Fruit fly (Drosophila melanogaster): ENCODE measurements around the gene mtg.

The mtg gene

dm6 chr3R:8207276-8207654 is 43.0 kb upstream of the mtg start:
- no peak for TF ChIP-seq CG16863 (GFP tag; optimal IDR thresholded peaks at IDR 0.05)
- TF ChIP-seq CG12299 (tag; optimal IDR thresholded peaks at IDR 0.05) = no peak
- TF ChIP-seq CG2120 (GFP tag; optimal IDR thresholded peaks at IDR 0.05) = no peak
- TF ChIP-seq Lim3 (GFP tag; IDR thresholded peaks at IDR 0.05) = peak; percentile 60; the same call in 1 of the 2 replicates
- no peak for TF ChIP-seq seq (GFP tag; IDR thresholded peaks at IDR 0.05)
- no peak for TF ChIP-seq fu2 (GFP tag; optimal IDR thresholded peaks at IDR 0.05)
- no peak for TF ChIP-seq CG10267 (tag; optimal IDR thresholded peaks at IDR 0.05)
- no peak for TF ChIP-seq lab (GFP tag; optimal IDR thresholded peaks at IDR 0.05)
- peak; percentile 99 for TF ChIP-seq grn (GFP tag; optimal IDR thresholded peaks at IDR 0.05)
- no peak for TF ChIP-seq CG12942 (GFP tag; optimal IDR thresholded peaks at IDR 0.05)
- TF ChIP-seq sc (optimal IDR thresholded peaks at IDR 0.05) = no peak
- no peak for TF ChIP-seq sc (GFP tag; optimal IDR thresholded peaks at IDR 0.05)
- TF ChIP-seq stc (GFP tag; IDR thresholded peaks at IDR 0.05) = no peak
- no peak for TF ChIP-seq CG10366 (GFP tag; IDR thresholded peaks at IDR 0.05)
- peak; percentile 38 for TF ChIP-seq sqz (GFP tag; optimal IDR thresholded peaks at IDR 0.05)
- TF ChIP-seq CG32767 (GFP tag; IDR thresholded peaks at IDR 0.05) = 0 out of 2 replicates have a peak, but pooled peaks have one; percentile 1
- no peak for TF ChIP-seq onecut (GFP tag; IDR thresholded peaks at IDR 0.05)
- TF ChIP-seq MBD-R2 (GFP tag; IDR thresholded peaks at IDR 0.05) = no peak
- TF ChIP-seq Dll (GFP tag; IDR thresholded peaks at IDR 0.05; ENCODE audit: partially characterized antibody) = no peak
- TF ChIP-seq CG9727 (GFP tag; optimal IDR thresholded peaks at IDR 0.05) = no peak
- no peak for TF ChIP-seq Hr3 (GFP tag; optimal IDR thresholded peaks at IDR 0.05)
- TF ChIP-seq abd-A (tag; optimal IDR thresholded peaks at IDR 0.05) = no peak
- TF ChIP-seq CG18619 (GFP tag; optimal IDR thresholded peaks at IDR 0.05) = no peak
- TF ChIP-seq gt (GFP tag; IDR thresholded peaks at IDR 0.05) = no peak
- peak; percentile 91 for TF ChIP-seq sens-2 (GFP tag; IDR thresholded peaks at IDR 0.05)
- no peak for TF ChIP-seq CG34224 (GFP tag; IDR thresholded peaks at IDR 0.05; ENCODE audit: partially characterized antibody)
- TF ChIP-seq Ptx1 (GFP tag; IDR thresholded peaks at IDR 0.05) = no peak
- no peak for TF ChIP-seq E2f2 (GFP tag; IDR thresholded peaks at IDR 0.05)
- TF ChIP-seq pum (GFP tag; optimal IDR thresholded peaks at IDR 0.05) = no peak
- peak; percentile 37 for TF ChIP-seq sens (GFP tag)
- TF ChIP-seq klu (GFP tag; IDR thresholded peaks at IDR 0.05) = 0 out of 2 replicates have a peak, but pooled peaks have one; percentile 1
- no peak for TF ChIP-seq CG11398 (GFP tag; optimal IDR thresholded peaks at IDR 0.05)
- no peak for TF ChIP-seq Nf-YC (tag; optimal IDR thresholded peaks at IDR 0.05)
- TF ChIP-seq gcm2 (GFP tag; optimal IDR thresholded peaks at IDR 0.05) = no peak
- no peak for TF ChIP-seq Dp (GFP tag; optimal IDR thresholded peaks at IDR 0.05)
- no peak for TF ChIP-seq CG17361 (GFP tag; IDR thresholded peaks at IDR 0.05)
- TF ChIP-seq CG10321 (GFP tag; IDR thresholded peaks at IDR 0.05) = peak; percentile 41; the same call in 1 of the 2 replicates
- TF ChIP-seq amos (GFP tag; IDR thresholded peaks at IDR 0.05; ENCODE audit: partially characterized antibody) = no peak
- no peak for TF ChIP-seq CG30020 (tag; optimal IDR thresholded peaks at IDR 0.05)
- no peak for TF ChIP-seq Aef1 (GFP tag; IDR thresholded peaks at IDR 0.05)

DNA sequence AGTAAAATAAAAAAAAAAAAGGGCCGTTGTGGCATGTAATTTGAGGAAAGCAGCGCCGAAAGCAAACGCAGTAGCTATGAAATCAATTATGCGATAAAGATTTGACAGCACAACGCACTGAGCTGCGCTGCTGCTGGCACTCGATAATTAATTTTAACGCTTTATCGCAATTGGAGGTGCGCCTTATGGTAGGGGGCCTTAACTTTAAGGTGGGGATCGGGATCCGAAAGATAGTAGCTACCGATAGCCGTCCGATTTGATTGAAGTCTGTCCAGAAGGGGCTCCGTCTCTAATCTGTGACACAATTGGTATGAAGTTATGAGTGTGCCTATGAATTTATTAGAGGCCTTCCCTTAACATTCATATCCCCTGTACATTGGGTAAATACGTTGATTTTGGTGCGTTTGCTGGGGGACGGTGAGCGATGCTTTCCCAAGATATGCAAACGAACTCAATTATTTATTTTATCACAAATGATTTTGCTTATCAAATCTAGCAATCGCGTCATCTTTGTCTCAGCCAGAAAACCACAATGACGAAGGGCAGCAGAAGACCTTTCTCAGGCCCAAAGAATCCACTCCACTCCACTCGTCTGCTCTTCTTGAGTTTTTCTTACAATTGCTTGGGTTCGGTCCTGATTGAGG is 41.8 kb upstream of the mtg start:
- no peak for TF ChIP-seq CG1603 (tag; optimal IDR thresholded peaks at IDR 0.05)
- peak; percentile 74 for TF ChIP-seq crol (GFP tag; IDR thresholded peaks at IDR 0.05)
- no peak for TF ChIP-seq tll (GFP tag; optimal IDR thresholded peaks at IDR 0.05)
- TF ChIP-seq Meics (GFP tag; optimal IDR thresholded peaks at IDR 0.05) = no peak
- no peak for TF ChIP-seq B-H2 (GFP tag; optimal IDR thresholded peaks at IDR 0.05)
- no peak for TF ChIP-seq CG8290 (GFP tag; optimal IDR thresholded peaks at IDR 0.05)
- TF ChIP-seq CG8290 (tag; optimal IDR thresholded peaks at IDR 0.05) = no peak
- peak; percentile 55 for TF ChIP-seq sd (tag; optimal IDR thresholded peaks at IDR 0.05)
- no peak for TF ChIP-seq disco-r (GFP tag; optimal IDR thresholded peaks at IDR 0.05)
- no peak for TF ChIP-seq CG6654 (GFP tag; optimal IDR thresholded peaks at IDR 0.05)
- peak; percentile 14 for TF ChIP-seq CG7745 (tag; optimal IDR thresholded peaks at IDR 0.05)
- no peak for TF ChIP-seq rib (GFP tag; IDR thresholded peaks at IDR 0.05)
- no peak for TF ChIP-seq fd3F (GFP tag; optimal IDR thresholded peaks at IDR 0.05)
- TF ChIP-seq CG2678 (tag; optimal IDR thresholded peaks at IDR 0.05) = no peak
- TF ChIP-seq gro (GFP tag; optimal IDR thresholded peaks at IDR 0.05) = no peak

Measured in whole organism, embryonic.